Worm (Caenorhabditis elegans) whole organism, L4 larva: ENCODE results near the gene atf-4.

Experiments
- F44E2.7 ChIP-seq: fragments of 200-800 bp; sonication (Bioruptor generic); IDR thresholded peaks from 2 replicates; pipeline ENCODE4 v2.1.2; 2022; ENCODE audit warnings: missing genetic modification characterization, missing compliant biosample characterization
- F49E8.2 ChIP-seq: sonication (generic microtip); optimal IDR thresholded peaks from 2 replicates; lab custom pipeline; 2016; ENCODE audit warnings: missing compliant biosample characterization, mild to moderate bottlenecking, missing genetic modification characterization, borderline replicate concordance
- Y75B8A.6 ChIP-seq: fragments of 200-800 bp; sonication (Bioruptor generic); IDR thresholded peaks from 2 replicates; pipeline ENCODE4 v1.3.6; 2022; ENCODE audit warnings: missing genetic modification reagents, missing genetic modification characterization, missing compliant biosample characterization
- ZK337.2 ChIP-seq: fragments of 200-800 bp; sonication (Bioruptor generic); IDR thresholded peaks from 2 replicates; pipeline ENCODE4 v1.3.6; 2022; ENCODE audit warnings: missing genetic modification reagents, missing genetic modification characterization, missing compliant biosample characterization
- aly-2 ChIP-seq: sonication (generic microtip); optimal IDR thresholded peaks from 2 replicates; lab custom pipeline; 2018; ENCODE audit warnings: missing biosample characterization, missing genetic modification characterization
- arid-1 ChIP-seq: fragments of 200-800 bp; sonication (Bioruptor generic); conservative IDR thresholded peaks from 2 replicates; pipeline ENCODE4 v1.3.6; 2022; ENCODE audit warnings: missing genetic modification reagents, missing genetic modification characterization, missing compliant biosample characterization
- ceh-28 ChIP-seq: fragments of 150-350 bp; optimal IDR thresholded peaks from 2 replicates; lab custom pipeline; 2014; ENCODE audit warnings: missing biosample characterization, missing genetic modification reagents, missing genetic modification characterization
- ceh-32 ChIP-seq: sonication (generic microtip); optimal IDR thresholded peaks from 2 replicates; lab custom pipeline; 2016; ENCODE audit warnings: mild to moderate bottlenecking, missing genetic modification characterization, missing compliant biosample characterization; ENCODE audit not compliant: poor library complexity
- ces-1 ChIP-seq: fragments of 150-350 bp; sonication (generic microtip); optimal IDR thresholded peaks from 4 replicates; lab custom pipeline; 2014; ENCODE audit warnings: missing biosample characterization, missing genetic modification reagents, missing genetic modification characterization
- daf-12 ChIP-seq: fragments of 150-350 bp; optimal IDR thresholded peaks from 2 replicates; lab custom pipeline; 2014; ENCODE audit warnings: missing biosample characterization, missing genetic modification reagents, missing genetic modification characterization
- daf-16 ChIP-seq, 3 experiments: sonication (generic microtip); optimal IDR thresholded peaks; 2 replicates each; lab custom pipeline; 2016 to 2017; ENCODE audit warnings: missing genetic modification characterization in 3 of 3, missing genetic modification reagents in 3 of 3, mild to moderate bottlenecking in 2 of 3, missing compliant biosample characterization in 2 of 3, missing biosample characterization in 1 of 3, moderate library complexity in 1 of 3
- dmd-8 ChIP-seq: fragments of 200-800 bp; sonication (Bioruptor generic); IDR thresholded peaks from 2 replicates; pipeline ENCODE4 v1.3.6; 2022; ENCODE audit warnings: missing genetic modification characterization, missing compliant biosample characterization
- dpl-1 ChIP-seq: fragments of 150-350 bp; optimal IDR thresholded peaks from 2 replicates; lab custom pipeline; 2014; ENCODE audit warnings: missing biosample characterization, missing genetic modification reagents, missing genetic modification characterization
- duxl-1 ChIP-seq: sonication (generic microtip); optimal IDR thresholded peaks from 2 replicates; lab custom pipeline; 2016; ENCODE audit warnings: mild to moderate bottlenecking, missing genetic modification characterization, moderate library complexity, missing compliant biosample characterization; ENCODE audit not compliant: poor library complexity
- dve-1 ChIP-seq: sonication (generic microtip); optimal IDR thresholded peaks from 2 replicates; lab custom pipeline; 2017; ENCODE audit warnings: antibody characterized with exemption, mild to moderate bottlenecking, missing genetic modification characterization, missing compliant biosample characterization; ENCODE audit not compliant: insufficient read depth
- egl-43 ChIP-seq: fragments of 200-800 bp; sonication (Bioruptor generic); IDR thresholded peaks from 2 replicates; pipeline ENCODE4 v1.3.6; 2022; ENCODE audit warnings: missing genetic modification reagents, missing genetic modification characterization, missing compliant biosample characterization
- fos-1 ChIP-seq: fragments of 150-350 bp; optimal IDR thresholded peaks from 2 replicates; lab custom pipeline; 2014; ENCODE audit warnings: missing biosample characterization, missing genetic modification characterization
- gei-8 ChIP-seq: fragments of 200-800 bp; sonication (Bioruptor generic); optimal IDR thresholded peaks from 2 replicates; lab custom pipeline; 2018; ENCODE audit warnings: mild to moderate bottlenecking, missing genetic modification characterization, missing compliant biosample characterization
- hif-1 ChIP-seq, 2 experiments: sonication (generic microtip); optimal IDR thresholded peaks; 2 replicates each; lab custom pipeline; 2016 to 2017; ENCODE audit warnings: missing compliant biosample characterization in 2 of 2, missing genetic modification characterization in 2 of 2, missing genetic modification reagents in 2 of 2, missing genotype in 2 of 2, mild to moderate bottlenecking in 1 of 2
- lim-7 ChIP-seq: fragments of 200-800 bp; sonication (Bioruptor generic); IDR thresholded peaks from 2 replicates; pipeline ENCODE4 v1.3.6; 2022; ENCODE audit warnings: missing genetic modification characterization, missing compliant biosample characterization
- lin-29 ChIP-seq: fragments of 200-800 bp; sonication (Bioruptor generic); IDR thresholded peaks from 2 replicates; pipeline ENCODE4 v1.3.6; 2022; ENCODE audit warnings: missing genetic modification reagents, missing genetic modification characterization, missing compliant biosample characterization
- lin-39 ChIP-seq: fragments of 150-350 bp; optimal IDR thresholded peaks from 2 replicates; lab custom pipeline; 2014; ENCODE audit warnings: missing biosample characterization, missing genetic modification reagents, missing genetic modification characterization
- lir-3 ChIP-seq: sonication (generic microtip); optimal IDR thresholded peaks from 2 replicates; lab custom pipeline; 2016; ENCODE audit warnings: mild to moderate bottlenecking, missing genetic modification characterization, missing compliant biosample characterization
- lsy-2 ChIP-seq, 2 experiments: fragments of 150-350 bp in 1 of 2; sonication (generic microtip) in 1 of 2; optimal IDR thresholded peaks; 2 replicates each; lab custom pipeline; 2014 to 2017; ENCODE audit warnings: missing biosample characterization in 2 of 2, missing genetic modification characterization in 2 of 2
- mdt-29 ChIP-seq: fragments of 200-800 bp; sonication (Bioruptor generic); IDR thresholded peaks from 2 replicates; pipeline ENCODE4 v1.3.6; 2022; ENCODE audit warnings: missing genetic modification reagents, missing genetic modification characterization, missing compliant biosample characterization
- mep-1 ChIP-seq: fragments of 150-350 bp; sonication (generic microtip); optimal IDR thresholded peaks from 3 replicates; lab custom pipeline; 2014; ENCODE audit warnings: missing biosample characterization, missing genetic modification characterization
- mes-2 ChIP-seq: sonication (generic microtip); optimal IDR thresholded peaks from 2 replicates; lab custom pipeline; 2016; ENCODE audit warnings: missing genotype, mild to moderate bottlenecking, missing genetic modification characterization, missing compliant biosample characterization; ENCODE audit not compliant: poor library complexity, severe bottlenecking
- nhr-102 ChIP-seq: sonication (generic microtip); optimal IDR thresholded peaks from 2 replicates; lab custom pipeline; 2016; ENCODE audit warnings: mild to moderate bottlenecking, missing genetic modification characterization, moderate library complexity, missing compliant biosample characterization
- nhr-11 ChIP-seq: fragments of 150-350 bp; optimal IDR thresholded peaks from 2 replicates; lab custom pipeline; 2014; ENCODE audit warnings: missing biosample characterization, missing genetic modification characterization
- nhr-111 ChIP-seq: fragments of 200-800 bp; sonication (Bioruptor generic); optimal IDR thresholded peaks from 2 replicates; lab custom pipeline; 2018; ENCODE audit warnings: mild to moderate bottlenecking, missing genetic modification characterization, missing compliant biosample characterization
- nhr-237 ChIP-seq: sonication (generic microtip); optimal IDR thresholded peaks from 2 replicates; lab custom pipeline; 2017; ENCODE audit warnings: missing biosample characterization, missing genetic modification characterization
- nhr-25 ChIP-seq: sonication (generic microtip); optimal IDR thresholded peaks from 2 replicates; lab custom pipeline; 2017; ENCODE audit warnings: missing genetic modification characterization, mild to moderate bottlenecking, missing compliant biosample characterization, antibody characterized with exemption, moderate library complexity, borderline replicate concordance; ENCODE audit not compliant: insufficient read depth
- nhr-28 ChIP-seq: fragments of 150-350 bp; optimal IDR thresholded peaks from 2 replicates; lab custom pipeline; 2014; ENCODE audit warnings: missing biosample characterization, missing genetic modification characterization
- nhr-41 ChIP-seq: fragments of 200-800 bp; sonication (Bioruptor generic); IDR thresholded peaks from 2 replicates; pipeline ENCODE4 v1.3.6; 2022; ENCODE audit warnings: missing genetic modification reagents, missing genetic modification characterization, missing compliant biosample characterization
- nhr-42 ChIP-seq: fragments of 200-800 bp; sonication (Bioruptor generic); IDR thresholded peaks from 2 replicates; pipeline ENCODE4 v1.3.6; 2022; ENCODE audit warnings: missing genetic modification characterization, missing compliant biosample characterization
- nhr-6 ChIP-seq: fragments of 150-350 bp; optimal IDR thresholded peaks from 2 replicates; lab custom pipeline; 2014; ENCODE audit warnings: missing biosample characterization, missing genetic modification characterization
- nhr-77 ChIP-seq: fragments of 150-350 bp; optimal IDR thresholded peaks from 2 replicates; lab custom pipeline; 2014; ENCODE audit warnings: missing biosample characterization, missing genetic modification characterization
- pqm-1 ChIP-seq: sonication (generic microtip); optimal IDR thresholded peaks from 2 replicates; lab custom pipeline; 2017; ENCODE audit warnings: missing biosample characterization, missing genetic modification characterization
- rbr-2 ChIP-seq: sonication (generic microtip); optimal IDR thresholded peaks from 2 replicates; lab custom pipeline; 2016; ENCODE audit warnings: missing genotype, missing genetic modification characterization, missing compliant biosample characterization
- saeg-2 ChIP-seq: fragments of 200-800 bp; sonication (Bioruptor generic); IDR thresholded peaks from 2 replicates; pipeline ENCODE4 v1.3.6; 2022; ENCODE audit warnings: missing genetic modification reagents, missing genetic modification characterization, missing compliant biosample characterization
- set-16 ChIP-seq: fragments of 200-800 bp; sonication (Bioruptor generic); IDR thresholded peaks from 2 replicates; pipeline ENCODE4 v1.3.6; 2022; ENCODE audit warnings: missing genetic modification reagents, missing genetic modification characterization, missing compliant biosample characterization
- skn-1 ChIP-seq: fragments of 150-350 bp; optimal IDR thresholded peaks from 2 replicates; lab custom pipeline; 2014; ENCODE audit warnings: missing biosample characterization, missing genetic modification characterization
- snpc-1.2 ChIP-seq: fragments of 200-800 bp; sonication (Bioruptor generic); IDR thresholded peaks from 2 replicates; pipeline ENCODE4 v1.3.6; 2022; ENCODE audit warnings: missing genetic modification reagents, missing genetic modification characterization, missing compliant biosample characterization
- snpc-4 ChIP-seq: fragments of 150-350 bp; optimal IDR thresholded peaks from 2 replicates; lab custom pipeline; 2014; ENCODE audit warnings: missing biosample characterization, missing genetic modification characterization
- spr-1 ChIP-seq: sonication (generic microtip); optimal IDR thresholded peaks from 2 replicates; lab custom pipeline; 2016; ENCODE audit warnings: mild to moderate bottlenecking, missing genetic modification characterization, missing compliant biosample characterization
- tag-97 ChIP-seq: fragments of 200-800 bp; sonication (Bioruptor generic); IDR thresholded peaks from 2 replicates; pipeline ENCODE4 v1.3.6; 2022; ENCODE audit warnings: missing genetic modification characterization, missing compliant biosample characterization
- unc-39 ChIP-seq: sonication (generic microtip); optimal IDR thresholded peaks from 2 replicates; lab custom pipeline; 2017; ENCODE audit warnings: missing biosample characterization, missing genetic modification characterization
- zag-1 ChIP-seq: fragments of 150-350 bp; optimal IDR thresholded peaks from 2 replicates; lab custom pipeline; 2014; ENCODE audit warnings: missing biosample characterization, missing genetic modification characterization
- zfp-3 ChIP-seq: fragments of 200-800 bp; sonication (Bioruptor generic); conservative IDR thresholded peaks from 2 replicates; pipeline ENCODE4 v1.3.6; 2022; ENCODE audit warnings: missing genetic modification reagents, missing genetic modification characterization, missing compliant biosample characterization
- zip-2 ChIP-seq: fragments of 150-350 bp; optimal IDR thresholded peaks from 2 replicates; lab custom pipeline; 2014; ENCODE audit warnings: missing biosample characterization, missing genetic modification characterization
- ztf-7 ChIP-seq: fragments of 150-350 bp; optimal IDR thresholded peaks from 2 replicates; lab custom pipeline; 2014; ENCODE audit warnings: missing biosample characterization, missing genetic modification characterization

Gene atf-4

ce11 chrX:14815412-14815811, 4.8 kb upstream of the atf-4 start:
- TF ChIP-seq nhr-42 (GFP tag; lab: Robert Waterston, UW), result no peak
- 0 out of 2 replicates have a peak, but pooled peaks have one; percentile 40 for TF ChIP-seq lim-7 (GFP tag; lab: Robert Waterston, UW)
- TF ChIP-seq arid-1 (GFP tag; lab: Robert Waterston, UW), result no peak; the same call in 1 of the 2 replicates
- peak in 1 of 2 experiments; percentile 15 for TF ChIP-seq lsy-2 (tag; optimal IDR thresholded peaks at IDR 0.05; lab: Kevin White, UChicago)
- TF ChIP-seq fos-1 (tag; lab: Kevin White, UChicago), result no peak
- TF ChIP-seq nhr-28 (tag; lab: Kevin White, UChicago), result no peak
- no peak for TF ChIP-seq nhr-111 (GFP tag; lab: Kevin White, UChicago)
- no peak for TF ChIP-seq mep-1 (tag; lab: Kevin White, UChicago)
- peak; percentile 64 for TF ChIP-seq Y75B8A.6 (GFP tag; lab: Robert Waterston, UW)
- peak; percentile 34 for TF ChIP-seq spr-1 (tag; lab: Kevin White, UChicago)
- TF ChIP-seq nhr-102, result peak; percentile 60
- TF ChIP-seq unc-39 (tag; lab: Kevin White, UChicago), result no peak
- TF ChIP-seq lin-39 (tag; lab: Kevin White, UChicago), result no peak
- TF ChIP-seq egl-43 (GFP tag; lab: Robert Waterston, UW), result peak; percentile 39; the same call in 1 of the 2 replicates
- TF ChIP-seq ZK337.2, result no peak
- TF ChIP-seq ces-1 (GFP tag; lab: Kevin White, UChicago), result no peak
- TF ChIP-seq nhr-77 (tag; lab: Kevin White, UChicago), result no peak
- TF ChIP-seq ztf-7 (tag; lab: Kevin White, UChicago), result no peak
- TF ChIP-seq daf-16 (GFP tag; optimal IDR thresholded peaks at IDR 0.05; lab: Kevin White, UChicago), result no peak
- peak; percentile 16 for TF ChIP-seq daf-16 (tag; optimal IDR thresholded peaks at IDR 0.05; lab: Kevin White, UChicago)
- no peak for TF ChIP-seq ceh-28
- no peak for TF ChIP-seq pqm-1
- no peak for TF ChIP-seq zag-1 (tag; lab: Kevin White, UChicago)
- TF ChIP-seq mes-2, result no peak
- TF ChIP-seq rbr-2 (tag; lab: Kevin White, UChicago), result no peak
- TF ChIP-seq ceh-32, result no peak
- TF ChIP-seq F49E8.2 (tag; lab: Kevin White, UChicago), result no peak
- no peak for TF ChIP-seq snpc-4 (tag; lab: Kevin White, UChicago)
- no peak for TF ChIP-seq dpl-1 (GFP tag; lab: Kevin White, UChicago)
- no peak for TF ChIP-seq snpc-1.2 (GFP tag; lab: Robert Waterston, UW)
- no peak for TF ChIP-seq lin-29 (GFP tag; lab: Robert Waterston, UW)
- TF ChIP-seq hif-1 (tag; optimal IDR thresholded peaks at IDR 0.05; lab: Kevin White, UChicago), result no peak
- no peak for TF ChIP-seq dve-1 (tag; lab: Kevin White, UChicago)
- TF ChIP-seq gei-8 (GFP tag; lab: Kevin White, UChicago), result no peak
- peak; percentile 11 for TF ChIP-seq nhr-25 (tag; lab: Kevin White, UChicago)
- TF ChIP-seq tag-97 (GFP tag; lab: Robert Waterston, UW), result 0 out of 2 replicates have a peak, but pooled peaks have one; percentile 23
- peak; percentile 10 for TF ChIP-seq lir-3 (tag; lab: Kevin White, UChicago)
- 0 out of 2 replicates have a peak, but pooled peaks have one; percentile 43 for TF ChIP-seq saeg-2 (GFP tag; lab: Robert Waterston, UW)
- no peak for TF ChIP-seq skn-1 (tag; lab: Kevin White, UChicago)
- TF ChIP-seq nhr-237 (tag; lab: Kevin White, UChicago), result no peak
- TF ChIP-seq aly-2 (tag; lab: Kevin White, UChicago), result no peak
- TF ChIP-seq dmd-8 (GFP tag; lab: Robert Waterston, UW), result no peak
- TF ChIP-seq nhr-41 (GFP tag; lab: Robert Waterston, UW), result no peak
- TF ChIP-seq nhr-6 (tag; lab: Kevin White, UChicago), result no peak
- no peak for TF ChIP-seq set-16
- TF ChIP-seq mdt-29 (GFP tag; lab: Robert Waterston, UW), result no peak
- 0 out of 2 replicates have a peak, but pooled peaks have one; percentile 26 for TF ChIP-seq F44E2.7 (GFP tag; lab: Robert Waterston, UW)
- TF ChIP-seq nhr-11, result no peak
- TF ChIP-seq daf-12 (tag; lab: Kevin White, UChicago), result no peak
- TF ChIP-seq zfp-3 (GFP tag; lab: Robert Waterston, UW), result peak; percentile 61; the same call in 1 of the 2 replicates
- no peak for TF ChIP-seq zip-2 (tag; lab: Kevin White, UChicago)
- TF ChIP-seq duxl-1, result no peak
